Worm (Caenorhabditis elegans) whole organism, late embryonic: Measurements from ENCODE around the gene Y57G11B.6.

ENCODE experiments used
- Y22D7AL.16 ChIP-seq: sonication (generic microtip); optimal IDR thresholded peaks from 2 replicates; lab custom pipeline; 2016; ENCODE audit warnings: missing genetic modification characterization, missing compliant biosample characterization
- fkh-10 ChIP-seq: fragments of 150-350 bp; optimal IDR thresholded peaks from 2 replicates; lab custom pipeline; 2014; ENCODE audit warnings: missing biosample characterization, missing genetic modification reagents, missing genetic modification characterization
- pha-4 ChIP-seq: fragments of 150-350 bp; optimal IDR thresholded peaks from 2 replicates; lab custom pipeline; 2018; ENCODE audit warnings: missing biosample characterization, missing genetic modification reagents, missing genetic modification characterization
- unc-86 ChIP-seq: sonication (generic microtip); optimal IDR thresholded peaks from 2 replicates; lab custom pipeline; 2016; ENCODE audit warnings: missing genetic modification characterization, missing compliant biosample characterization

DNA sequence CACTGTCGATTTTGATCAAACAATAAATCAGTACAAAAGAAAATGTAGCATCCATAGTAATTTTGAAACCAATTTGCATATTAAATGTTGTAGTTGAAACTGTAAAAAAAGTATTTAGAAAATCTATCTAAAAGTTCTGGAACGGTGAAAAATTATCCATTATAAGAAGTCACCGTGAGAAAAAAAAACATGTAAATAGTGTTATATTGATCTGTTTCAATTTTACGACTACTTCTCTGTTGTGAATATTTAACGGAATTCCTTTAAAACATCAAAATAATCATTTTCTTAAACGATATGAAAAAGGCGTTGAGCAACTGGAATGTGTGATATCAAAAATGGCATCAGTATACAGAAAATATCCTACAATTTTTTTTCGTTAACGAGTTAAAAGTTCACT lies 5.4 kb downstream of the Y57G11B.6 start, which contains the start of gene T27E7.9:
- no peak for TF ChIP-seq unc-86 (tag; lab: Kevin White, UChicago)
- no peak for TF ChIP-seq pha-4 (tag; lab: Kevin White, UChicago)
- TF ChIP-seq fkh-10 (GFP tag; lab: Kevin White, UChicago), result no peak
- TF ChIP-seq Y22D7AL.16 (tag; lab: Kevin White, UChicago), result no peak
